Fruit fly (Drosophila melanogaster) whole organism, adult: Measurements from ENCODE around the gene Wdr59.

Source experiments
- CG11617 ChIP-seq: fragments of 200-800 bp; sonication (Bioruptor generic); optimal IDR thresholded peaks from 2 replicates; lab custom pipeline; 2017; ENCODE audit warnings: mild to moderate bottlenecking, missing biosample characterization, missing genetic modification reagents, missing genetic modification characterization
- CG12768 ChIP-seq: fragments of 200-800 bp; sonication (Bioruptor generic); optimal IDR thresholded peaks from 2 replicates; lab custom pipeline; 2017; ENCODE audit warnings: missing biosample characterization, missing genetic modification characterization, mild to moderate bottlenecking, moderate library complexity, missing genetic modification reagents
- CG14711 ChIP-seq: fragments of 200-800 bp; sonication (Bioruptor generic); optimal IDR thresholded peaks from 2 replicates; lab custom pipeline; 2018; ENCODE audit warnings: missing biosample characterization, mild to moderate bottlenecking, missing genetic modification characterization, moderate library complexity
- CG1620 ChIP-seq: fragments of 200-800 bp; sonication (Bioruptor generic); optimal IDR thresholded peaks from 2 replicates; lab custom pipeline; 2016; ENCODE audit warnings: missing biosample characterization, missing genetic modification characterization
- CG33017 ChIP-seq: fragments of 200-800 bp; sonication (Bioruptor generic); optimal IDR thresholded peaks from 2 replicates; lab custom pipeline; 2018; ENCODE audit warnings: missing biosample characterization, mild to moderate bottlenecking, missing genetic modification characterization, moderate library complexity
- CG5204 ChIP-seq: fragments of 200-800 bp; sonication (Bioruptor generic); optimal IDR thresholded peaks from 2 replicates; lab custom pipeline; 2016; ENCODE audit warnings: missing biosample characterization, missing genetic modification characterization
- CG7045 ChIP-seq: fragments of 200-800 bp; sonication (Bioruptor generic); optimal IDR thresholded peaks from 2 replicates; lab custom pipeline; 2017; ENCODE audit warnings: missing biosample characterization, mild to moderate bottlenecking, missing genetic modification characterization
- CG7101 ChIP-seq: fragments of 200-800 bp; sonication (Bioruptor generic); optimal IDR thresholded peaks from 2 replicates; lab custom pipeline; 2018; ENCODE audit warnings: missing biosample characterization, mild to moderate bottlenecking, missing genetic modification characterization, moderate library complexity
- Clk ChIP-seq: fragments of 200-800 bp; sonication (Bioruptor generic); optimal IDR thresholded peaks from 2 replicates; lab custom pipeline; 2017; ENCODE audit warnings: missing biosample characterization, missing genetic modification characterization
- Crg-1 ChIP-seq: fragments of 200-800 bp; sonication (Bioruptor generic); optimal IDR thresholded peaks from 2 replicates; lab custom pipeline; 2016; ENCODE audit warnings: missing biosample characterization, missing genetic modification characterization
- Hr96 ChIP-seq: fragments of 200-800 bp; sonication (Bioruptor generic); optimal IDR thresholded peaks from 2 replicates; lab custom pipeline; 2016; ENCODE audit warnings: missing biosample characterization, missing genetic modification characterization
- Mnt ChIP-seq: fragments of 200-800 bp; sonication (Bioruptor generic); optimal IDR thresholded peaks from 2 replicates; lab custom pipeline; 2016; ENCODE audit warnings: missing biosample characterization, mild to moderate bottlenecking, missing genetic modification characterization
- bab1 ChIP-seq: fragments of 200-800 bp; sonication (Bioruptor generic); optimal IDR thresholded peaks from 3 replicates; lab custom pipeline; 2019; ENCODE audit warnings: missing biosample characterization, mild to moderate bottlenecking, missing genetic modification characterization, moderate library complexity
- cic ChIP-seq: fragments of 200-800 bp; sonication (Bioruptor generic); optimal IDR thresholded peaks from 2 replicates; lab custom pipeline; 2017; ENCODE audit warnings: missing biosample characterization, mild to moderate bottlenecking, missing genetic modification characterization, moderate library complexity
- cnc ChIP-seq, 2 experiments: fragments of >200 bp; optimal IDR thresholded peaks; 2 replicates each; lab custom pipeline; 2017
- kay ChIP-seq: fragments of 200-800 bp; sonication (Bioruptor generic); peaks from one replicate; lab custom pipeline; 2016; ENCODE audit warnings: missing biosample characterization, missing genetic modification characterization, borderline replicate concordance
- ovo ChIP-seq: fragments of 200-800 bp; sonication (Bioruptor generic); optimal IDR thresholded peaks from 2 replicates; lab custom pipeline; 2016; ENCODE audit warnings: missing biosample characterization, missing genetic modification characterization
- pad ChIP-seq: fragments of 200-800 bp; sonication (Bioruptor generic); optimal IDR thresholded peaks from 3 replicates; lab custom pipeline; 2017; ENCODE audit warnings: missing biosample characterization, missing genetic modification characterization, mild to moderate bottlenecking, moderate library complexity, missing genetic modification reagents
- tj ChIP-seq: fragments of 200-800 bp; sonication (Bioruptor generic); optimal IDR thresholded peaks from 3 replicates; lab custom pipeline; 2017; ENCODE audit warnings: missing biosample characterization, mild to moderate bottlenecking, missing genetic modification characterization, moderate library complexity
- toe ChIP-seq: fragments of 200-800 bp; sonication (Bioruptor generic); optimal IDR thresholded peaks from 2 replicates; lab custom pipeline; 2016; ENCODE audit warnings: missing biosample characterization, missing genetic modification characterization

Wdr59 gene

DNA sequence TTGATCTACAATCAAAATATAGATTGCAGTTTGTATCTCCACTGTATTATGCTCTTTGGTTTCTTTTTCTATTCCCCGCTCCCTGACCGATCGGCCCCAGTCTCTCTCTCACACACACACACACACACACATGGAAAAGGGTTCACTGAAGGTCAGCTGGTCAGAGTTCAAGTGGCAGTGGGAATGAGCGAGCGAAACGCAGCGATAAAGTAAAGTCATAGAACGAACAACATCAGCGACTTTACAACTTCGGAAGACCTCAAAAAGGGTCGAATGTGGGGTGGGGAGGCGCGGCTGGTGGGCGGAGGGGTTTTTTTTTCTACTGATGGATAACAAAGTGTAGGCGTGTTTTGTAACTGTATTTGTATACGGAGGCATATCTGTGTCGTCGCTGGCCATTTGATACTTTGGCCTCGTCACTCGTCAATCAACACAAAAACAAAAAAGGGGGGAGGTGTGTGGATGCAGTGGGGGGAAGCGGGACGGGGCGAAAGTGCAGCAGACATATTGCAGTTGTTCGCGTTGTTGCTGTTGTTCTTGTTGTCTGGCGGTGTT lies 33.1 kb upstream of the Wdr59 start:
- TF ChIP-seq CG12768 (GFP tag; lab: Kevin White, UChicago) (peak; percentile 59), CG11617 (GFP tag; lab: Kevin White, UChicago) (no peak)

- TF ChIP-seq bab1 (no peak), kay (GFP tag; lab: Kevin White, UChicago) (no peak), cnc (optimal IDR thresholded peaks at IDR 0.05; lab: Kevin White, UChicago) (no peak), pad (GFP tag; lab: Kevin White, UChicago) (no peak), Crg-1 (GFP tag; lab: Kevin White, UChicago) (no peak), CG33017 (no peak), ovo (no peak), CG7045 (no peak), cic (GFP tag; lab: Kevin White, UChicago) (no peak), CG1620 (GFP tag; lab: Kevin White, UChicago) (no peak), Clk (GFP tag; lab: Kevin White, UChicago) (no peak), CG5204 (GFP tag; lab: Kevin White, UChicago) (no peak), CG11617 (GFP tag; lab: Kevin White, UChicago) (no peak), CG14711 (no peak), Mnt (GFP tag; lab: Kevin White, UChicago) (no peak), CG7101 (tag; lab: Kevin White, UChicago) (no peak), CG12768 (GFP tag; lab: Kevin White, UChicago) (no peak), toe (GFP tag; lab: Kevin White, UChicago) (no peak), Hr96 (no peak), tj (no peak)
Observed at dm6 chr2L:11059206-11059605, 32.0 kb upstream of the Wdr59 start.

- TF ChIP-seq kay (GFP tag; lab: Kevin White, UChicago) (no peak), cic (GFP tag; lab: Kevin White, UChicago) (no peak), Hr96 (no peak), CG33017 (no peak), pad (GFP tag; lab: Kevin White, UChicago) (no peak), CG7045 (no peak), ovo (no peak)
Observed at dm6 chr2L:11061155-11061554, 30.1 kb upstream of the Wdr59 start.

dm6 chr2L:11065106-11065878 lies 26.0 kb upstream of the Wdr59 start:
- TF ChIP-seq cic (GFP tag; lab: Kevin White, UChicago) (peak; percentile 68), ovo (peak; percentile 70), cnc (optimal IDR thresholded peaks at IDR 0.05; lab: Kevin White, UChicago) (peak in 1 of 2 experiments; percentile 18), CG11617 (GFP tag; lab: Kevin White, UChicago) (peak; percentile 89), CG1620 (GFP tag; lab: Kevin White, UChicago) (peak; percentile 53), kay (GFP tag; lab: Kevin White, UChicago) (peak; percentile 94), Crg-1 (GFP tag; lab: Kevin White, UChicago) (peak; percentile 35), bab1 (peak; percentile 91), pad (GFP tag; lab: Kevin White, UChicago) (peak; percentile 69), CG5204 (GFP tag; lab: Kevin White, UChicago) (peak; percentile 52), CG7101 (tag; lab: Kevin White, UChicago) (peak; percentile 85), tj (peak; percentile 76), CG14711 (peak; percentile 82), Mnt (GFP tag; lab: Kevin White, UChicago) (peak; percentile 52), Clk (GFP tag; lab: Kevin White, UChicago) (no peak), CG7045 (peak; percentile 58), toe (GFP tag; lab: Kevin White, UChicago) (peak; percentile 45), Hr96 (peak; percentile 2), CG12768 (GFP tag; lab: Kevin White, UChicago) (peak; percentile 72), CG33017 (peak; percentile 86)

- TF ChIP-seq CG33017 (no peak), CG7045 (no peak), Hr96 (peak; percentile 62), CG14711 (peak; percentile 39), bab1 (no peak), Clk (GFP tag; lab: Kevin White, UChicago) (no peak), cic (GFP tag; lab: Kevin White, UChicago) (no peak), toe (GFP tag; lab: Kevin White, UChicago) (no peak), kay (GFP tag; lab: Kevin White, UChicago) (no peak), tj (no peak), ovo (peak; percentile 44), Crg-1 (GFP tag; lab: Kevin White, UChicago) (no peak), CG12768 (GFP tag; lab: Kevin White, UChicago) (no peak), cnc (optimal IDR thresholded peaks at IDR 0.05; lab: Kevin White, UChicago) (peak in 1 of 2 experiments; percentile 46), Mnt (GFP tag; lab: Kevin White, UChicago) (no peak), CG5204 (GFP tag; lab: Kevin White, UChicago) (peak; percentile 55), CG1620 (GFP tag; lab: Kevin White, UChicago) (no peak), CG7101 (tag; lab: Kevin White, UChicago) (no peak), CG11617 (GFP tag; lab: Kevin White, UChicago) (no peak), pad (GFP tag; lab: Kevin White, UChicago) (peak; percentile 71)
Observed at dm6 chr2L:11065932-11066823, 25.1 kb upstream of the Wdr59 start.
